Worm (Caenorhabditis elegans) whole organism, L2 larva: ENCODE results near the gene srh-115.
"Not testable (repeated sequence)": the region's sequence is repeated elsewhere in the genome, so short reads cannot be mapped to it uniquely, and the experiment has no call there.

Experiments
- C34F6.9 ChIP-seq: fragments of 150-350 bp; optimal IDR thresholded peaks from 2 replicates; lab custom pipeline; 2014; ENCODE audit warnings: missing biosample characterization, missing genetic modification characterization
- R02D3.7 ChIP-seq: fragments of 150-350 bp; optimal IDR thresholded peaks from 2 replicates; lab custom pipeline; 2014; ENCODE audit warnings: missing biosample characterization, missing genetic modification characterization
- ZK546.5 ChIP-seq: sonication (generic microtip); optimal IDR thresholded peaks from 2 replicates; lab custom pipeline; 2017; ENCODE audit warnings: missing biosample characterization, missing genetic modification characterization
- alr-1 ChIP-seq: fragments of 150-350 bp; optimal IDR thresholded peaks from 2 replicates; lab custom pipeline; 2014; ENCODE audit warnings: missing biosample characterization, missing genetic modification characterization
- aly-2 ChIP-seq: fragments of 150-350 bp; optimal IDR thresholded peaks from 2 replicates; lab custom pipeline; 2014; ENCODE audit warnings: missing biosample characterization, missing genetic modification characterization
- ama-1 ChIP-seq: fragments of 150-350 bp; optimal IDR thresholded peaks from 2 replicates; lab custom pipeline; 2018; ENCODE audit warnings: inconsistent platforms
- blmp-1 ChIP-seq: sonication (generic microtip); optimal IDR thresholded peaks from 2 replicates; lab custom pipeline; 2017; ENCODE audit warnings: missing genetic modification characterization, mild to moderate bottlenecking, missing compliant biosample characterization, antibody characterized with exemption, moderate library complexity; ENCODE audit not compliant: insufficient read depth
- ceh-82 ChIP-seq: fragments of 150-350 bp; optimal IDR thresholded peaks from 2 replicates; lab custom pipeline; 2014; ENCODE audit warnings: missing biosample characterization, missing genetic modification characterization
- crh-2 ChIP-seq: sonication (generic microtip); optimal IDR thresholded peaks from 2 replicates; lab custom pipeline; 2017; ENCODE audit warnings: missing biosample characterization, missing genetic modification characterization
- dmd-4 ChIP-seq: sonication (generic microtip); optimal IDR thresholded peaks from 2 replicates; lab custom pipeline; 2017; ENCODE audit warnings: missing biosample characterization, missing genetic modification characterization
- elt-1 ChIP-seq: fragments of 150-350 bp; optimal IDR thresholded peaks from 2 replicates; lab custom pipeline; 2014; ENCODE audit warnings: missing biosample characterization, missing genetic modification characterization
- fos-1 ChIP-seq: fragments of 150-350 bp; optimal IDR thresholded peaks from 2 replicates; lab custom pipeline; 2014; ENCODE audit warnings: missing biosample characterization, missing genetic modification characterization
- gmeb-1 ChIP-seq: fragments of 150-350 bp; optimal IDR thresholded peaks from 2 replicates; lab custom pipeline; 2014; ENCODE audit warnings: missing biosample characterization, missing genetic modification characterization
- lsy-2 ChIP-seq, 2 experiments: fragments of 150-350 bp in 1 of 2; sonication (generic microtip) in 1 of 2; optimal IDR thresholded peaks; 2 replicates each; lab custom pipeline; 2014 to 2017; ENCODE audit warnings: missing biosample characterization in 2 of 2, missing genetic modification characterization in 2 of 2
- mab-5 ChIP-seq: fragments of 150-350 bp; optimal IDR thresholded peaks from 2 replicates; lab custom pipeline; 2014; ENCODE audit warnings: missing biosample characterization, missing genetic modification characterization
- mbf-1 ChIP-seq: sonication (generic microtip); optimal IDR thresholded peaks from 2 replicates; lab custom pipeline; 2017; ENCODE audit warnings: missing biosample characterization, missing genetic modification characterization
- nhr-10 ChIP-seq: sonication (generic microtip); optimal IDR thresholded peaks from 2 replicates; lab custom pipeline; 2017; ENCODE audit warnings: missing biosample characterization, missing genetic modification characterization
- nhr-12 ChIP-seq: fragments of 150-350 bp; optimal IDR thresholded peaks from 2 replicates; lab custom pipeline; 2014; ENCODE audit warnings: missing biosample characterization, missing genetic modification characterization
- nhr-21 ChIP-seq: fragments of 150-350 bp; optimal IDR thresholded peaks from 2 replicates; lab custom pipeline; 2014; ENCODE audit warnings: missing biosample characterization, missing genetic modification characterization
- nhr-237 ChIP-seq: fragments of 150-350 bp; optimal IDR thresholded peaks from 2 replicates; lab custom pipeline; 2014; ENCODE audit warnings: missing biosample characterization, missing genetic modification characterization
- nhr-25 ChIP-seq: fragments of 150-350 bp; sonication (generic microtip); optimal IDR thresholded peaks from 3 replicates; lab custom pipeline; 2014; ENCODE audit warnings: missing biosample characterization, missing genetic modification characterization
- nhr-6 ChIP-seq: fragments of 150-350 bp; optimal IDR thresholded peaks from 2 replicates; lab custom pipeline; 2014; ENCODE audit warnings: missing biosample characterization, missing genetic modification characterization
- nhr-77 ChIP-seq: fragments of 150-350 bp; optimal IDR thresholded peaks from 2 replicates; lab custom pipeline; 2014; ENCODE audit warnings: missing biosample characterization, missing genetic modification characterization
- sem-4 ChIP-seq: fragments of 150-350 bp; optimal IDR thresholded peaks from 2 replicates; lab custom pipeline; 2014; ENCODE audit warnings: missing biosample characterization, missing genetic modification reagents, missing genetic modification characterization
- sma-3 ChIP-seq: sonication (generic microtip); optimal IDR thresholded peaks from 2 replicates; lab custom pipeline; 2016; ENCODE audit warnings: missing genetic modification reagents, missing genetic modification characterization, missing compliant biosample characterization
- sma-9 ChIP-seq, 2 experiments: fragments of 150-350 bp in 1 of 2; sonication (generic microtip) in 1 of 2; optimal IDR thresholded peaks; 2 replicates each; lab custom pipeline; 2014 to 2016; ENCODE audit warnings: missing genetic modification characterization in 2 of 2, mild to moderate bottlenecking in 1 of 2, missing biosample characterization in 1 of 2, missing compliant biosample characterization in 1 of 2, missing genetic modification reagents in 1 of 2, moderate library complexity in 1 of 2
- snpc-4 ChIP-seq: fragments of 150-350 bp; optimal IDR thresholded peaks from 2 replicates; lab custom pipeline; 2014; ENCODE audit warnings: missing biosample characterization, missing genetic modification characterization
- zag-1 ChIP-seq: fragments of 150-350 bp; optimal IDR thresholded peaks from 2 replicates; lab custom pipeline; 2014; ENCODE audit warnings: missing biosample characterization, missing genetic modification characterization
- ztf-4 ChIP-seq: fragments of 150-350 bp; optimal IDR thresholded peaks from 2 replicates; lab custom pipeline; 2014; ENCODE audit warnings: missing biosample characterization, missing genetic modification characterization

Gene srh-115

ce11 chrV:17251364-17251961 lies 4.1 kb upstream of the srh-115 start, which contains the start of gene Y61B8A.6:
Gene Y61B8A.6 (plus strand): TSS chrV:17251911.
- no peak for TF ChIP-seq sma-3 (GFP tag; lab: Kevin White, UChicago)
- no peak for TF ChIP-seq dmd-4 (tag; lab: Kevin White, UChicago)
- TF ChIP-seq zag-1 (tag; lab: Kevin White, UChicago) = no peak
- TF ChIP-seq nhr-6 (tag; lab: Kevin White, UChicago) = no peak
- no peak for TF ChIP-seq sem-4 (tag; lab: Kevin White, UChicago)
- no peak for TF ChIP-seq C34F6.9 (tag; lab: Kevin White, UChicago)
- no peak for TF ChIP-seq snpc-4 (tag; lab: Kevin White, UChicago)
- TF ChIP-seq ceh-82 = no peak
- no peak for TF ChIP-seq aly-2 (tag; lab: Kevin White, UChicago)
- no peak for TF ChIP-seq crh-2

DNA sequence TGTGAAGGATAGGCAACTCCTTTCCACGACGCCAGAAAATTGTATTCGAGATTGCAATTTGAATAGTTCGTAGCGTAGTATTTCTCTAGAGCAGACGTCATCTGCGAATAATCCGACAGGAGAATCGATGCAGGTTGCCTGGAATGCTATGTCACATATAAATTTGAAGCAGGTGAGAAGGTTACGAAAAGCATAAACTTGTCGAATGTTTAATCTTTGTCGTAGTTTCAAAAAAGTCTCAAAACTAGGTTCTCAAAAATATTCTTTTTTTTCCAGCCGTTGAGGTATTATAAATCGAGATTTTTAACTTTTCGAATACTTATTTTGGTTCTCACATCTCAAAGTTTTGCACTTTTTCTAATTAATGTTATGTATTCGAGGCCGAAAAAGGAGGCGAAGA lies 526 bp upstream of the srh-115 start, which contains the start of gene srh-116:
Gene srh-116 (minus strand): TSS at position 101 of the 400 bp plus-strand sequence.
- TF ChIP-seq nhr-25 (tag; lab: Kevin White, UChicago); sma-3 (GFP tag; lab: Kevin White, UChicago); ZK546.5 (tag; lab: Kevin White, UChicago): not testable (repeated sequence)

ce11 chrV:17257637-17258036 lies 2.1 kb downstream of the srh-115 start:
- TF ChIP-seq zag-1 (tag; lab: Kevin White, UChicago) (no peak), sma-9 (GFP tag; optimal IDR thresholded peaks at IDR 0.05; lab: Kevin White, UChicago) (no peak), sma-9 (tag; optimal IDR thresholded peaks at IDR 0.05; lab: Kevin White, UChicago) (no peak), mab-5 (tag; lab: Kevin White, UChicago) (no peak), lsy-2 (tag; optimal IDR thresholded peaks at IDR 0.05; lab: Kevin White, UChicago) (no peak), ceh-82 (no peak), ama-1 (lab: Kevin White, UChicago) (no peak), nhr-10 (tag; lab: Kevin White, UChicago) (no peak), dmd-4 (tag; lab: Kevin White, UChicago) (no peak), ztf-4 (no peak), alr-1 (no peak), sem-4 (tag; lab: Kevin White, UChicago) (no peak), snpc-4 (tag; lab: Kevin White, UChicago) (no peak), mbf-1 (no peak), elt-1 (tag; lab: Kevin White, UChicago) (no peak)

- TF ChIP-seq sma-9 (GFP tag; optimal IDR thresholded peaks at IDR 0.05; lab: Kevin White, UChicago) (peak; percentile 23), sma-9 (tag; optimal IDR thresholded peaks at IDR 0.05; lab: Kevin White, UChicago) (no peak), mbf-1 (no peak), nhr-77 (tag; lab: Kevin White, UChicago) (no peak), fos-1 (tag; lab: Kevin White, UChicago) (peak; percentile 72)
Measured at ce11 chrV:17258244-17258643, 2.7 kb downstream of the srh-115 start.

DNA sequence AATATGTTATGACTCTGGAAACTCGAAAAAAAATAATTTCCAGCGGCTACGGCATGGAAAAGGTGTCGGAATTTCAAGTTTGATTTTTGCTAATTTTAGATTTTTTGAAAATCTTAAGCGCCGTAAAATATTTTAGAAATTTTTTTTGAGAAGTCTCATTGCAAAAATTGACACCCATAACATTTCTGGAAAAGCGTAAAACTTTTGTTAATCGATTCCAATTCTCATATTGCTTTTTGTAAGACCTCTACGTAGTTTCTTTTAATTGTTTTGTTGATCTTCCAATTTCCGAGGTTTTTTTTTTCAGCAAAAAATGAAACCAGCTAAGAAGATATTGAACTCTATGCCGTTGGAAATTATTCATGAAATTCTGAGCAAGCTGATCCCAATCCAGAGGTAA lies 3.3 kb downstream of the srh-115 start, which contains the start of gene fbxa-85:
Gene fbxa-85 (plus strand): TSS at position 301 of the 400 bp plus-strand sequence.
- TF ChIP-seq mbf-1 (no peak), zag-1 (tag; lab: Kevin White, UChicago) (no peak), blmp-1 (tag; lab: Kevin White, UChicago) (no peak), gmeb-1 (tag; lab: Kevin White, UChicago) (no peak)

- TF ChIP-seq dmd-4 (tag; lab: Kevin White, UChicago) (no peak), nhr-21 (tag; lab: Kevin White, UChicago) (no peak), R02D3.7 (tag; lab: Kevin White, UChicago) (no peak), nhr-25 (tag; lab: Kevin White, UChicago) (no peak), nhr-237 (no peak), nhr-12 (tag; lab: Kevin White, UChicago) (no peak), lsy-2 (tag; optimal IDR thresholded peaks at IDR 0.05; lab: Kevin White, UChicago) (no peak)
Measured at ce11 chrV:17261385-17261784, 5.8 kb downstream of the srh-115 start.
